Worm (Caenorhabditis elegans) whole organism, L4 larva: ENCODE results near the gene hsp-12.2.

ENCODE experiments used
- F26F4.8 ChIP-seq: fragments of 200-800 bp; sonication (Bioruptor generic); conservative IDR thresholded peaks from 2 replicates; pipeline ENCODE4 v1.3.6; 2022; ENCODE audit warnings: missing genetic modification characterization, missing compliant biosample characterization
- F44E2.7 ChIP-seq: fragments of 200-800 bp; sonication (Bioruptor generic); IDR thresholded peaks from 2 replicates; pipeline ENCODE4 v2.1.2; 2022; ENCODE audit warnings: missing genetic modification characterization, missing compliant biosample characterization
- F49E8.2 ChIP-seq: sonication (generic microtip); optimal IDR thresholded peaks from 2 replicates; lab custom pipeline; 2016; ENCODE audit warnings: missing compliant biosample characterization, mild to moderate bottlenecking, missing genetic modification characterization, borderline replicate concordance
- T20F7.1 ChIP-seq: fragments of 200-800 bp; sonication (Bioruptor generic); optimal IDR thresholded peaks from 2 replicates; lab custom pipeline; 2018; ENCODE audit warnings: mild to moderate bottlenecking, missing genetic modification characterization, missing compliant biosample characterization
- T26A8.4 ChIP-seq: fragments of 200-800 bp; sonication (Bioruptor generic); IDR thresholded peaks from 2 replicates; pipeline ENCODE4 v1.3.6; 2022; ENCODE audit warnings: missing genetic modification characterization, missing compliant biosample characterization
- Y48G9A.11 ChIP-seq: fragments of 200-800 bp; sonication (Bioruptor generic); IDR thresholded peaks from 2 replicates; pipeline ENCODE4 v1.3.6; 2022; ENCODE audit warnings: missing genetic modification reagents, missing genetic modification characterization, missing compliant biosample characterization
- ZK546.5 ChIP-seq, 2 experiments: sonication (generic microtip); optimal IDR thresholded peaks; 2 replicates each; lab custom pipeline; 2017; ENCODE audit warnings: missing biosample characterization in 2 of 2, missing genetic modification characterization in 2 of 2
- ama-1 ChIP-seq: fragments of 150-350 bp; optimal IDR thresholded peaks from 2 replicates; lab custom pipeline; 2014; ENCODE audit warnings: inconsistent platforms, mixed read lengths
- attf-4 ChIP-seq: sonication (generic microtip); optimal IDR thresholded peaks from 3 replicates; lab custom pipeline; 2017; ENCODE audit warnings: missing biosample characterization, missing genetic modification characterization
- ceh-20 ChIP-seq: fragments of 200-800 bp; sonication (Bioruptor generic); IDR thresholded peaks from 2 replicates; pipeline ENCODE4 v1.3.6; 2022; ENCODE audit warnings: missing genetic modification reagents, missing genetic modification characterization, missing compliant biosample characterization
- ceh-62 ChIP-seq: sonication (generic microtip); optimal IDR thresholded peaks from 2 replicates; lab custom pipeline; 2017; ENCODE audit warnings: missing biosample characterization, missing genetic modification characterization
- ceh-82 ChIP-seq: sonication (generic microtip); optimal IDR thresholded peaks from 2 replicates; lab custom pipeline; 2017; ENCODE audit warnings: missing biosample characterization, missing genetic modification characterization
- ces-1 ChIP-seq: fragments of 150-350 bp; sonication (generic microtip); optimal IDR thresholded peaks from 4 replicates; lab custom pipeline; 2014; ENCODE audit warnings: missing biosample characterization, missing genetic modification reagents, missing genetic modification characterization
- cey-2 ChIP-seq: sonication (generic microtip); optimal IDR thresholded peaks from 3 replicates; lab custom pipeline; 2017; ENCODE audit warnings: missing genetic modification characterization, mild to moderate bottlenecking, missing compliant biosample characterization, antibody characterized with exemption, borderline replicate concordance; ENCODE audit not compliant: insufficient read depth
- ctbp-1 ChIP-seq: fragments of 200-800 bp; sonication (Bioruptor generic); IDR thresholded peaks from 2 replicates; pipeline ENCODE4 v1.3.6; 2022; ENCODE audit warnings: missing genetic modification reagents, missing genetic modification characterization, missing compliant biosample characterization
- daf-8 ChIP-seq: fragments of 200-800 bp; sonication (Bioruptor generic); IDR thresholded peaks from 2 replicates; pipeline ENCODE4 v1.3.6; 2022; ENCODE audit warnings: missing genetic modification characterization, missing compliant biosample characterization
- dmd-8 ChIP-seq: fragments of 200-800 bp; sonication (Bioruptor generic); IDR thresholded peaks from 2 replicates; pipeline ENCODE4 v1.3.6; 2022; ENCODE audit warnings: missing genetic modification characterization, missing compliant biosample characterization
- dve-1 ChIP-seq: sonication (generic microtip); optimal IDR thresholded peaks from 2 replicates; lab custom pipeline; 2017; ENCODE audit warnings: antibody characterized with exemption, mild to moderate bottlenecking, missing genetic modification characterization, missing compliant biosample characterization; ENCODE audit not compliant: insufficient read depth
- egl-27 ChIP-seq: sonication (generic microtip); optimal IDR thresholded peaks from 3 replicates; lab custom pipeline; 2017; ENCODE audit warnings: missing biosample characterization, missing genetic modification reagents, missing genetic modification characterization
- egl-43 ChIP-seq: fragments of 200-800 bp; sonication (Bioruptor generic); IDR thresholded peaks from 2 replicates; pipeline ENCODE4 v1.3.6; 2022; ENCODE audit warnings: missing genetic modification reagents, missing genetic modification characterization, missing compliant biosample characterization
- fkh-10 ChIP-seq: fragments of 150-350 bp; optimal IDR thresholded peaks from 2 replicates; lab custom pipeline; 2014; ENCODE audit warnings: missing biosample characterization, missing genetic modification reagents, missing genetic modification characterization
- hlh-30 ChIP-seq: sonication (generic microtip); optimal IDR thresholded peaks from 2 replicates; lab custom pipeline; 2017; ENCODE audit warnings: antibody characterized with exemption, mild to moderate bottlenecking, missing genetic modification characterization, missing compliant biosample characterization; ENCODE audit not compliant: insufficient read depth
- lin-29 ChIP-seq: fragments of 200-800 bp; sonication (Bioruptor generic); IDR thresholded peaks from 2 replicates; pipeline ENCODE4 v1.3.6; 2022; ENCODE audit warnings: missing genetic modification reagents, missing genetic modification characterization, missing compliant biosample characterization
- lin-39 ChIP-seq: fragments of 150-350 bp; optimal IDR thresholded peaks from 2 replicates; lab custom pipeline; 2014; ENCODE audit warnings: missing biosample characterization, missing genetic modification reagents, missing genetic modification characterization
- lsy-2 ChIP-seq, 2 experiments: fragments of 150-350 bp in 1 of 2; sonication (generic microtip) in 1 of 2; optimal IDR thresholded peaks; 2 replicates each; lab custom pipeline; 2014 to 2017; ENCODE audit warnings: missing biosample characterization in 2 of 2, missing genetic modification characterization in 2 of 2
- madf-5 ChIP-seq, 2 experiments: fragments of 200-800 bp; sonication (Bioruptor generic); IDR thresholded peaks; 2 replicates each; pipeline ENCODE4 v1.3.6; 2022; ENCODE audit warnings: missing compliant biosample characterization in 2 of 2, missing genetic modification characterization in 2 of 2
- madf-9 ChIP-seq: fragments of 200-800 bp; sonication (Bioruptor generic); conservative IDR thresholded peaks from 2 replicates; pipeline ENCODE4 v1.3.6; 2022; ENCODE audit warnings: missing genetic modification reagents, missing genetic modification characterization, missing compliant biosample characterization
- mdt-29 ChIP-seq: fragments of 200-800 bp; sonication (Bioruptor generic); IDR thresholded peaks from 2 replicates; pipeline ENCODE4 v1.3.6; 2022; ENCODE audit warnings: missing genetic modification reagents, missing genetic modification characterization, missing compliant biosample characterization
- mep-1 ChIP-seq: fragments of 150-350 bp; sonication (generic microtip); optimal IDR thresholded peaks from 3 replicates; lab custom pipeline; 2014; ENCODE audit warnings: missing biosample characterization, missing genetic modification characterization
- mes-2 ChIP-seq: sonication (generic microtip); optimal IDR thresholded peaks from 2 replicates; lab custom pipeline; 2016; ENCODE audit warnings: missing genotype, mild to moderate bottlenecking, missing genetic modification characterization, missing compliant biosample characterization; ENCODE audit not compliant: poor library complexity, severe bottlenecking
- nhr-10 ChIP-seq: fragments of 150-350 bp; optimal IDR thresholded peaks from 2 replicates; lab custom pipeline; 2014; ENCODE audit warnings: missing biosample characterization, missing genetic modification characterization
- nhr-11 ChIP-seq: fragments of 150-350 bp; optimal IDR thresholded peaks from 2 replicates; lab custom pipeline; 2014; ENCODE audit warnings: missing biosample characterization, missing genetic modification characterization
- nhr-25 ChIP-seq: sonication (generic microtip); optimal IDR thresholded peaks from 2 replicates; lab custom pipeline; 2017; ENCODE audit warnings: missing genetic modification characterization, mild to moderate bottlenecking, missing compliant biosample characterization, antibody characterized with exemption, moderate library complexity, borderline replicate concordance; ENCODE audit not compliant: insufficient read depth
- nhr-28 ChIP-seq: fragments of 150-350 bp; optimal IDR thresholded peaks from 2 replicates; lab custom pipeline; 2014; ENCODE audit warnings: missing biosample characterization, missing genetic modification characterization
- nhr-76 ChIP-seq: fragments of 150-350 bp; optimal IDR thresholded peaks from 2 replicates; lab custom pipeline; 2014; ENCODE audit warnings: missing biosample characterization, missing genetic modification characterization
- nhr-77 ChIP-seq: fragments of 150-350 bp; optimal IDR thresholded peaks from 2 replicates; lab custom pipeline; 2014; ENCODE audit warnings: missing biosample characterization, missing genetic modification characterization
- pha-4 ChIP-seq, 2 experiments: fragments of 150-350 bp in 1 of 2; fragments of 200-800 bp in 1 of 2; sonication (Bioruptor generic) in 1 of 2; IDR thresholded peaks in 1 of 2; optimal IDR thresholded peaks in 1 of 2; 2 replicates each; pipeline versions ENCODE4 v1.3.6 to Lab custom; 2014 to 2022; ENCODE audit warnings: missing genetic modification characterization in 2 of 2, missing genetic modification reagents in 2 of 2, missing biosample characterization in 1 of 2, missing compliant biosample characterization in 1 of 2
- php-3 ChIP-seq: fragments of 200-800 bp; sonication (Bioruptor generic); IDR thresholded peaks from 2 replicates; pipeline ENCODE4 v1.3.6; 2022; ENCODE audit warnings: missing genetic modification reagents, missing genetic modification characterization, missing compliant biosample characterization
- pqm-1 ChIP-seq: sonication (generic microtip); optimal IDR thresholded peaks from 2 replicates; lab custom pipeline; 2017; ENCODE audit warnings: missing biosample characterization, missing genetic modification characterization
- saeg-2 ChIP-seq: fragments of 200-800 bp; sonication (Bioruptor generic); IDR thresholded peaks from 2 replicates; pipeline ENCODE4 v1.3.6; 2022; ENCODE audit warnings: missing genetic modification reagents, missing genetic modification characterization, missing compliant biosample characterization
- sdz-12 ChIP-seq: fragments of 200-800 bp; sonication (Bioruptor generic); optimal IDR thresholded peaks from 2 replicates; lab custom pipeline; 2018; ENCODE audit warnings: mild to moderate bottlenecking, missing genetic modification characterization, missing compliant biosample characterization
- set-16 ChIP-seq: fragments of 200-800 bp; sonication (Bioruptor generic); IDR thresholded peaks from 2 replicates; pipeline ENCODE4 v1.3.6; 2022; ENCODE audit warnings: missing genetic modification reagents, missing genetic modification characterization, missing compliant biosample characterization
- skn-1 ChIP-seq: fragments of 150-350 bp; optimal IDR thresholded peaks from 2 replicates; lab custom pipeline; 2014; ENCODE audit warnings: missing biosample characterization, missing genetic modification characterization
- unc-39 ChIP-seq: sonication (generic microtip); optimal IDR thresholded peaks from 2 replicates; lab custom pipeline; 2017; ENCODE audit warnings: missing biosample characterization, missing genetic modification characterization
- unc-62 ChIP-seq, 3 experiments: fragments of 150-350 bp in 1 of 3; sonication (generic microtip); optimal IDR thresholded peaks in 2 of 3; peaks in 1 of 3; 1 replicate in 1 of 3; 2 replicates in 2 of 3; lab custom pipeline; 2014 to 2017; ENCODE audit warnings: missing biosample characterization in 3 of 3, missing genetic modification characterization in 3 of 3, missing genetic modification reagents in 3 of 3, missing genotype in 1 of 3
- zfp-3 ChIP-seq: fragments of 200-800 bp; sonication (Bioruptor generic); conservative IDR thresholded peaks from 2 replicates; pipeline ENCODE4 v1.3.6; 2022; ENCODE audit warnings: missing genetic modification reagents, missing genetic modification characterization, missing compliant biosample characterization
- zip-2 ChIP-seq: fragments of 150-350 bp; optimal IDR thresholded peaks from 2 replicates; lab custom pipeline; 2014; ENCODE audit warnings: missing biosample characterization, missing genetic modification characterization
- ztf-11 ChIP-seq: fragments of 150-350 bp; optimal IDR thresholded peaks from 2 replicates; lab custom pipeline; 2014; ENCODE audit warnings: missing biosample characterization, missing genetic modification characterization
- ztf-7 ChIP-seq: fragments of 150-350 bp; optimal IDR thresholded peaks from 2 replicates; lab custom pipeline; 2014; ENCODE audit warnings: missing biosample characterization, missing genetic modification characterization

hsp-12.2 gene

DNA sequence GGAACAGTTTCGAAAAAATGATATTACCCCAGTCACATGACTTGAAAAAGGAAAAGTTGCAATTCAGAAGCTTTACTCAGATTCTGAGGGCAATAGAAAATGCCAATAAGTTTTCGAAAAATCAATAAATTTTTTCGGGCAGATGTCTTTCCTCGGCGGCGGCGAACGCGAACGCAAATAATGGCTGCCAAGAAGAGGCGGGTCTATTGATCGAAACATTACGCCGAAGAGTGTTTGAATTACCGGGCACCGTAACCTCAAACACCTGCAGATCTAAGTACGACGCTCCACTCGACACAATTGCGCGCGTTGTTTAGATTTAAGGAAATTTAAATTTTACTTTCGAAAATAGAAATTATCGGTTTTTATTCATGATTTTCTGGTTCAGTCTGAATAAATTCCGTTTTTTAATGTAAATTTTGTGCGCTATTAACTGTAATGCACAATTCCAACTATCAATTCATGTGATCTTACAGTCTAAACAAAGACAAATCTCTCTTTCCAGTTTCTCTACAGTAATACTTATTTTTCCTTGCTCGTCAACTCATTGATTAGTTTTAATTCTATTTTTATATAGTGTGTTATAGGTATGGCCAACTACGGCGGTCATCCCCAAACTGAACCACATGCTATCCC lies 26.0 kb downstream of the hsp-12.2 start, which contains the start of gene prp-8 (continued):
- TF ChIP-seq F49E8.2 = no peak
- TF ChIP-seq ctbp-1 (GFP tag; lab: Robert Waterston, UW) = peak; percentile 68
- peak; percentile 92 for TF ChIP-seq dve-1 (tag; lab: Kevin White, UChicago)
- TF ChIP-seq ces-1 (GFP tag; lab: Kevin White, UChicago) = no peak
- TF ChIP-seq unc-62 (GFP tag; optimal IDR thresholded peaks at IDR 0.05 in 1 of 2; lab: Kevin White, UChicago) = peak in 1 of 2 experiments; percentile 98
- TF ChIP-seq unc-62 (tag; optimal IDR thresholded peaks at IDR 0.05; lab: Kevin White, UChicago) = no peak
- TF ChIP-seq daf-8 (GFP tag; lab: Robert Waterston, UW) = no peak
- TF ChIP-seq ceh-20 (GFP tag; lab: Robert Waterston, UW) = peak; percentile 68; the same call in 1 of the 2 replicates
- no peak for TF ChIP-seq madf-9 (GFP tag; lab: Robert Waterston, UW)
- TF ChIP-seq pha-4 (GFP tag; IDR thresholded peaks at IDR 0.05; lab: Robert Waterston, UW) = no peak
- TF ChIP-seq pha-4 (tag; optimal IDR thresholded peaks at IDR 0.05; lab: Kevin White, UChicago) = peak; percentile 94
- no peak for TF ChIP-seq nhr-10
- TF ChIP-seq saeg-2 (GFP tag; lab: Robert Waterston, UW) = no peak
- TF ChIP-seq hlh-30 (tag; lab: Kevin White, UChicago) = peak; percentile 91
- TF ChIP-seq mep-1 (tag; lab: Kevin White, UChicago) = peak; percentile 90
- TF ChIP-seq ztf-11 (tag; lab: Kevin White, UChicago) = no peak
- no peak for TF ChIP-seq pqm-1 (tag; lab: Kevin White, UChicago)
- TF ChIP-seq F26F4.8 (GFP tag; lab: Robert Waterston, UW) = no peak
- peak; percentile 69 for TF ChIP-seq nhr-77 (tag; lab: Kevin White, UChicago)
- peak; percentile 74 for TF ChIP-seq T26A8.4 (GFP tag; lab: Robert Waterston, UW)
- TF ChIP-seq nhr-25 (tag; lab: Kevin White, UChicago) = peak; percentile 87
- TF ChIP-seq attf-4 (tag; lab: Kevin White, UChicago) = no peak
- TF ChIP-seq mdt-29 (GFP tag; lab: Robert Waterston, UW) = no peak
- peak; percentile 51 for TF ChIP-seq nhr-28 (tag; lab: Kevin White, UChicago)
- no peak for TF ChIP-seq ceh-82 (tag; lab: Kevin White, UChicago)
- TF ChIP-seq dmd-8 (GFP tag; lab: Robert Waterston, UW) = no peak
- no peak for TF ChIP-seq zip-2 (tag; lab: Kevin White, UChicago)
- TF ChIP-seq ZK546.5 (tag; optimal IDR thresholded peaks at IDR 0.05; lab: Kevin White, UChicago) = peak in 1 of 2 experiments; percentile 94
- no peak for TF ChIP-seq cey-2 (tag; lab: Kevin White, UChicago)
- TF ChIP-seq ceh-62 (tag; lab: Kevin White, UChicago) = no peak
- TF ChIP-seq Y48G9A.11 (GFP tag; lab: Robert Waterston, UW) = peak; percentile 95
- TF ChIP-seq fkh-10 (GFP tag; lab: Kevin White, UChicago) = peak; percentile 74
- no peak for TF ChIP-seq php-3 (GFP tag; lab: Robert Waterston, UW)
- TF ChIP-seq egl-27 (tag; lab: Kevin White, UChicago) = no peak
- TF ChIP-seq zfp-3 = 0 out of 2 replicates have a peak, but pooled peaks have one; percentile 58
- peak; percentile 78 for TF ChIP-seq ama-1 (lab: Kevin White, UChicago)
- TF ChIP-seq sdz-12 = no peak
- peak; percentile 53; the same call in 1 of the 2 replicates for TF ChIP-seq egl-43 (GFP tag; lab: Robert Waterston, UW)
- peak; percentile 95 for TF ChIP-seq mes-2 (tag; lab: Kevin White, UChicago)
- TF ChIP-seq nhr-76 (tag; lab: Kevin White, UChicago) = no peak
- no peak for TF ChIP-seq lin-29
- peak; percentile 94 to 99 for TF ChIP-seq lsy-2 (tag; optimal IDR thresholded peaks at IDR 0.05; lab: Kevin White, UChicago)
- peak; percentile 68 for TF ChIP-seq nhr-11 (tag; lab: Kevin White, UChicago)
- TF ChIP-seq madf-5 (GFP tag; IDR thresholded peaks at IDR 0.05; lab: Robert Waterston, UW) = no peak
- TF ChIP-seq F44E2.7 (GFP tag; lab: Robert Waterston, UW) = no peak
- TF ChIP-seq unc-39 (tag; lab: Kevin White, UChicago) = no peak
- no peak for TF ChIP-seq set-16
- TF ChIP-seq skn-1 (tag; lab: Kevin White, UChicago) = no peak
- TF ChIP-seq T20F7.1 (GFP tag; lab: Kevin White, UChicago) = peak; percentile 99
- no peak for TF ChIP-seq lin-39 (tag; lab: Kevin White, UChicago)
- no peak for TF ChIP-seq ztf-7
